Worm (Caenorhabditis elegans): ENCODE data around the gene ctns-1.
A peak's percentile ranks its signal among the peaks of the same experiment; 100 is the strongest.

Gene ctns-1

ce11 chrII:8126132-8126531, 10.6 kb downstream of the ctns-1 start (continued):
- peak; percentile 64 for TF ChIP-seq mep-1 (tag; optimal IDR thresholded peaks at IDR 0.05)
- 0 out of 2 replicates have a peak, but pooled peaks have one; percentile 42 for TF ChIP-seq pha-4 (GFP tag; IDR thresholded peaks at IDR 0.05)
- no peak for TF ChIP-seq pha-4 (tag; optimal IDR thresholded peaks at IDR 0.05)
- peak; percentile 60 for TF ChIP-seq mes-2 (tag; optimal IDR thresholded peaks at IDR 0.05; ENCODE audit: poor library complexity, severe bottlenecking)
- TF ChIP-seq hif-1 (tag; optimal IDR thresholded peaks at IDR 0.05), result peak in 1 of 2 experiments; percentile 55
- 0 out of 2 replicates have a peak, but pooled peaks have one; percentile 22 for TF ChIP-seq arid-1 (GFP tag; conservative IDR thresholded peaks at IDR 0.05)
- TF ChIP-seq dmd-6 (GFP tag; IDR thresholded peaks at IDR 0.05), result peak; percentile 59; the same call in 1 of the 2 replicates

- TF ChIP-seq lim-7 (GFP tag; IDR thresholded peaks at IDR 0.05) (no peak), ceh-44 (GFP tag; IDR thresholded peaks at IDR 0.05) (no peak), nhr-77 (tag; optimal IDR thresholded peaks at IDR 0.05) (no peak), jun-1 (tag; optimal IDR thresholded peaks at IDR 0.05) (no peak), nhr-76 (tag; optimal IDR thresholded peaks at IDR 0.05) (no peak), mdt-29 (GFP tag; IDR thresholded peaks at IDR 0.05) (no peak), nhr-48 (tag; optimal IDR thresholded peaks at IDR 0.05) (no peak), unc-62 (GFP tag; optimal IDR thresholded peaks at IDR 0.05 in 1 of 2) (peak in 1 of 2 experiments; percentile 83), unc-62 (tag; optimal IDR thresholded peaks at IDR 0.05) (no peak), F26F4.8 (GFP tag; conservative IDR thresholded peaks at IDR 0.05) (no peak), skn-1 (tag; optimal IDR thresholded peaks at IDR 0.05) (no peak), aha-1 (tag) (peak; percentile 73), R02D3.7 (tag; optimal IDR thresholded peaks at IDR 0.05) (no peak)
These were observed 11.3 kb downstream of the ctns-1 start for ce11 chrII:8125439-8125838.

ce11 chrII:8124867-8125266, 11.9 kb downstream of the ctns-1 start, which contains the start of gene ire-1:
ire-1 (minus strand) TSS chrII:8124910.
- no peak for TF ChIP-seq ztf-11 (tag; optimal IDR thresholded peaks at IDR 0.05)
- TF ChIP-seq snpc-1.2 (GFP tag; IDR thresholded peaks at IDR 0.05), result no peak
- no peak for TF ChIP-seq daf-12 (tag; optimal IDR thresholded peaks at IDR 0.05)
- no peak for TF ChIP-seq lir-3 (tag; optimal IDR thresholded peaks at IDR 0.05)
- TF ChIP-seq nhr-76 (tag; optimal IDR thresholded peaks at IDR 0.05), result no peak
- no peak for TF ChIP-seq zfp-3 (GFP tag; conservative IDR thresholded peaks at IDR 0.05)
- no peak for TF ChIP-seq zip-11 (GFP tag; IDR thresholded peaks at IDR 0.05)
- peak; percentile 49 for TF ChIP-seq nhr-28 (tag; optimal IDR thresholded peaks at IDR 0.05)
- no peak for TF ChIP-seq spr-1 (tag; optimal IDR thresholded peaks at IDR 0.05)
- TF ChIP-seq set-16 (GFP tag; IDR thresholded peaks at IDR 0.05), result no peak
- peak; percentile 15 for TF ChIP-seq mxl-3 (GFP tag; optimal IDR thresholded peaks at IDR 0.05)
- no peak for TF ChIP-seq R02D3.7 (tag; optimal IDR thresholded peaks at IDR 0.05)
- TF ChIP-seq pha-4 (GFP tag; IDR thresholded peaks at IDR 0.05), result peak; percentile 14; the same call in 1 of the 2 replicates
- TF ChIP-seq pha-4 (tag; optimal IDR thresholded peaks at IDR 0.05), result peak; percentile 70
- TF ChIP-seq mes-2 (tag; optimal IDR thresholded peaks at IDR 0.05; ENCODE audit: poor library complexity, severe bottlenecking), result peak; percentile 75
- TF ChIP-seq pqm-1 (tag; optimal IDR thresholded peaks at IDR 0.05), result peak; percentile 23
- TF ChIP-seq mxl-2 (GFP tag; conservative IDR thresholded peaks at IDR 0.05), result no peak
- no peak for TF ChIP-seq lin-1 (GFP tag; IDR thresholded peaks at IDR 0.05)
- TF ChIP-seq lsy-2 (tag; optimal IDR thresholded peaks at IDR 0.05), result peak; percentile 90 to 99
- TF ChIP-seq daf-19 (GFP tag; conservative IDR thresholded peaks at IDR 0.05), result 0 out of 2 replicates have a peak, but pooled peaks have one; percentile 17
- no peak for TF ChIP-seq ceh-82 (tag; optimal IDR thresholded peaks at IDR 0.05)
- no peak for TF ChIP-seq madf-9 (GFP tag; conservative IDR thresholded peaks at IDR 0.05)
- TF ChIP-seq zfp-2 (tag; optimal IDR thresholded peaks at IDR 0.05), result no peak
- no peak for TF ChIP-seq F44E2.7 (GFP tag; IDR thresholded peaks at IDR 0.05)
- TF ChIP-seq daf-16 (GFP tag; optimal IDR thresholded peaks at IDR 0.05), result no peak
- peak; percentile 57 for TF ChIP-seq daf-16 (tag; optimal IDR thresholded peaks at IDR 0.05)
- TF ChIP-seq saeg-2 (GFP tag; IDR thresholded peaks at IDR 0.05), result no peak
- TF ChIP-seq hmg-1.1 (GFP tag; IDR thresholded peaks at IDR 0.05), result peak; percentile 38; the same call in 1 of the 2 replicates
- TF ChIP-seq ztf-7 (tag; optimal IDR thresholded peaks at IDR 0.05), result peak; percentile 17
- TF ChIP-seq nhr-237 (tag; optimal IDR thresholded peaks at IDR 0.05), result no peak
- peak; percentile 70 for TF ChIP-seq mep-1 (tag; optimal IDR thresholded peaks at IDR 0.05)
- TF ChIP-seq T20F7.1 (GFP tag; optimal IDR thresholded peaks at IDR 0.05), result peak; percentile 47
- TF ChIP-seq hlh-30 (tag; optimal IDR thresholded peaks at IDR 0.05; ENCODE audit: insufficient read depth), result peak; percentile 42
- peak in 1 of 2 experiments; percentile 31 for TF ChIP-seq hif-1 (tag; optimal IDR thresholded peaks at IDR 0.05)
- peak; percentile 44 for TF ChIP-seq hlh-11 (tag; optimal IDR thresholded peaks at IDR 0.05)
